Fruit fly (Drosophila melanogaster): ENCODE measurements around the gene CG15742.

The CG15742 gene

dm6 chrX:13211357-13212137, 46.7 kb downstream of the CG15742 start, which contains the start of gene sno:
Gene sno, minus strand, starts transcription at chrX:13211674.
- TF ChIP-seq CG8478 (optimal IDR thresholded peaks at IDR 0.05) (no peak), CTCF (optimal IDR thresholded peaks at IDR 0.05) (no peak)

dm6 chrX:13210429-13210828, 47.9 kb downstream of the CG15742 start:
- TF ChIP-seq CTCF (optimal IDR thresholded peaks at IDR 0.05) = no peak
- TF ChIP-seq CG8478 (optimal IDR thresholded peaks at IDR 0.05) = no peak

dm6 chrX:13209410-13209809, 48.9 kb downstream of the CG15742 start:
- TF ChIP-seq CTCF (optimal IDR thresholded peaks at IDR 0.05) (no peak), CG8478 (optimal IDR thresholded peaks at IDR 0.05) (no peak)

dm6 chrX:13208554-13208953, 49.7 kb downstream of the CG15742 start:
- TF ChIP-seq CG8478 (optimal IDR thresholded peaks at IDR 0.05) = no peak
- no peak for TF ChIP-seq CTCF (optimal IDR thresholded peaks at IDR 0.05)

- no peak for TF ChIP-seq CG8478 (optimal IDR thresholded peaks at IDR 0.05)
- no peak for TF ChIP-seq CTCF (optimal IDR thresholded peaks at IDR 0.05)
Measured at dm6 chrX:13208075-13208474, 50.2 kb downstream of the CG15742 start.

All from S2 (cell line).